Worm (Caenorhabditis elegans) whole organism, L2 larva: Measurements from ENCODE around the gene jkk-1.

ENCODE experiments used
- C34F6.9 ChIP-seq: fragments of 150-350 bp; optimal IDR thresholded peaks from 2 replicates; lab custom pipeline; 2014; ENCODE audit warnings: missing biosample characterization, missing genetic modification characterization
- F13H6.1 ChIP-seq: sonication (generic microtip); optimal IDR thresholded peaks from 2 replicates; lab custom pipeline; 2016; ENCODE audit warnings: missing genetic modification characterization, missing compliant biosample characterization
- R02D3.7 ChIP-seq: fragments of 150-350 bp; optimal IDR thresholded peaks from 2 replicates; lab custom pipeline; 2014; ENCODE audit warnings: missing biosample characterization, missing genetic modification characterization
- Y55F3AM.14 ChIP-seq: fragments of 200-800 bp; sonication (Bioruptor generic); optimal IDR thresholded peaks from 2 replicates; lab custom pipeline; 2018; ENCODE audit warnings: mild to moderate bottlenecking, missing genetic modification characterization, missing compliant biosample characterization
- ZK546.5 ChIP-seq: sonication (generic microtip); optimal IDR thresholded peaks from 2 replicates; lab custom pipeline; 2017; ENCODE audit warnings: missing biosample characterization, missing genetic modification characterization
- alr-1 ChIP-seq: fragments of 150-350 bp; optimal IDR thresholded peaks from 2 replicates; lab custom pipeline; 2014; ENCODE audit warnings: missing biosample characterization, missing genetic modification characterization
- aly-2 ChIP-seq: fragments of 150-350 bp; optimal IDR thresholded peaks from 2 replicates; lab custom pipeline; 2014; ENCODE audit warnings: missing biosample characterization, missing genetic modification characterization
- ama-1 ChIP-seq: fragments of 150-350 bp; optimal IDR thresholded peaks from 2 replicates; lab custom pipeline; 2018; ENCODE audit warnings: inconsistent platforms
- blmp-1 ChIP-seq: sonication (generic microtip); optimal IDR thresholded peaks from 2 replicates; lab custom pipeline; 2017; ENCODE audit warnings: missing genetic modification characterization, mild to moderate bottlenecking, missing compliant biosample characterization, antibody characterized with exemption, moderate library complexity; ENCODE audit not compliant: insufficient read depth
- ceh-16 ChIP-seq: fragments of 150-350 bp; optimal IDR thresholded peaks from 2 replicates; lab custom pipeline; 2014; ENCODE audit warnings: missing biosample characterization, missing genetic modification characterization
- ceh-82 ChIP-seq: fragments of 150-350 bp; optimal IDR thresholded peaks from 2 replicates; lab custom pipeline; 2014; ENCODE audit warnings: missing biosample characterization, missing genetic modification characterization
- crh-2 ChIP-seq: sonication (generic microtip); optimal IDR thresholded peaks from 2 replicates; lab custom pipeline; 2017; ENCODE audit warnings: missing biosample characterization, missing genetic modification characterization
- dmd-4 ChIP-seq: sonication (generic microtip); optimal IDR thresholded peaks from 2 replicates; lab custom pipeline; 2017; ENCODE audit warnings: missing biosample characterization, missing genetic modification characterization
- egl-27 ChIP-seq: sonication (generic microtip); optimal IDR thresholded peaks from 3 replicates; lab custom pipeline; 2017; ENCODE audit warnings: missing biosample characterization, missing genetic modification reagents, missing genetic modification characterization
- elt-1 ChIP-seq: fragments of 150-350 bp; optimal IDR thresholded peaks from 2 replicates; lab custom pipeline; 2014; ENCODE audit warnings: missing biosample characterization, missing genetic modification characterization
- elt-3 ChIP-seq: sonication (generic microtip); optimal IDR thresholded peaks from 2 replicates; lab custom pipeline; 2017; ENCODE audit warnings: missing biosample characterization, missing genetic modification characterization
- fos-1 ChIP-seq: fragments of 150-350 bp; optimal IDR thresholded peaks from 2 replicates; lab custom pipeline; 2014; ENCODE audit warnings: missing biosample characterization, missing genetic modification characterization
- gmeb-1 ChIP-seq: fragments of 150-350 bp; optimal IDR thresholded peaks from 2 replicates; lab custom pipeline; 2014; ENCODE audit warnings: missing biosample characterization, missing genetic modification characterization
- lin-11 ChIP-seq: fragments of 150-350 bp; sonication (generic microtip); optimal IDR thresholded peaks from 2 replicates; lab custom pipeline; 2014; ENCODE audit warnings: missing biosample characterization, missing genetic modification characterization, inconsistent platforms, mixed read lengths
- lin-13 ChIP-seq: fragments of 150-350 bp; optimal IDR thresholded peaks from 2 replicates; lab custom pipeline; 2014; ENCODE audit warnings: missing biosample characterization, missing genetic modification reagents, missing genetic modification characterization
- lin-39 ChIP-seq: fragments of 150-350 bp; optimal IDR thresholded peaks from 2 replicates; lab custom pipeline; 2014; ENCODE audit warnings: missing biosample characterization, missing genetic modification reagents, missing genetic modification characterization
- lsy-2 ChIP-seq, 2 experiments: fragments of 150-350 bp in 1 of 2; sonication (generic microtip) in 1 of 2; optimal IDR thresholded peaks; 2 replicates each; lab custom pipeline; 2014 to 2017; ENCODE audit warnings: missing biosample characterization in 2 of 2, missing genetic modification characterization in 2 of 2
- mab-5 ChIP-seq: fragments of 150-350 bp; optimal IDR thresholded peaks from 2 replicates; lab custom pipeline; 2014; ENCODE audit warnings: missing biosample characterization, missing genetic modification characterization
- mbf-1 ChIP-seq: sonication (generic microtip); optimal IDR thresholded peaks from 2 replicates; lab custom pipeline; 2017; ENCODE audit warnings: missing biosample characterization, missing genetic modification characterization
- mdl-1 ChIP-seq, 2 experiments: fragments of 150-350 bp in 1 of 2; sonication (generic microtip) in 1 of 2; optimal IDR thresholded peaks; 2 replicates each; lab custom pipeline; 2017; ENCODE audit warnings: missing biosample characterization in 2 of 2, missing genetic modification characterization in 2 of 2
- nhr-10 ChIP-seq: sonication (generic microtip); optimal IDR thresholded peaks from 2 replicates; lab custom pipeline; 2017; ENCODE audit warnings: missing biosample characterization, missing genetic modification characterization
- nhr-11 ChIP-seq: fragments of 150-350 bp; optimal IDR thresholded peaks from 2 replicates; lab custom pipeline; 2014; ENCODE audit warnings: missing biosample characterization, missing genetic modification characterization
- nhr-12 ChIP-seq: fragments of 150-350 bp; optimal IDR thresholded peaks from 2 replicates; lab custom pipeline; 2014; ENCODE audit warnings: missing biosample characterization, missing genetic modification characterization
- nhr-129 ChIP-seq: fragments of 150-350 bp; optimal IDR thresholded peaks from 2 replicates; lab custom pipeline; 2014; ENCODE audit warnings: missing biosample characterization, missing genetic modification characterization
- nhr-21 ChIP-seq: fragments of 150-350 bp; optimal IDR thresholded peaks from 2 replicates; lab custom pipeline; 2014; ENCODE audit warnings: missing biosample characterization, missing genetic modification characterization
- nhr-23 ChIP-seq: fragments of 150-350 bp; optimal IDR thresholded peaks from 2 replicates; lab custom pipeline; 2014; ENCODE audit warnings: missing biosample characterization, missing genetic modification reagents, missing genetic modification characterization
- nhr-237 ChIP-seq: fragments of 150-350 bp; optimal IDR thresholded peaks from 2 replicates; lab custom pipeline; 2014; ENCODE audit warnings: missing biosample characterization, missing genetic modification characterization
- nhr-25 ChIP-seq: fragments of 150-350 bp; sonication (generic microtip); optimal IDR thresholded peaks from 3 replicates; lab custom pipeline; 2014; ENCODE audit warnings: missing biosample characterization, missing genetic modification characterization
- nhr-6 ChIP-seq: fragments of 150-350 bp; optimal IDR thresholded peaks from 2 replicates; lab custom pipeline; 2014; ENCODE audit warnings: missing biosample characterization, missing genetic modification characterization
- nhr-77 ChIP-seq: fragments of 150-350 bp; optimal IDR thresholded peaks from 2 replicates; lab custom pipeline; 2014; ENCODE audit warnings: missing biosample characterization, missing genetic modification characterization
- peb-1 ChIP-seq: fragments of 150-350 bp; optimal IDR thresholded peaks from 2 replicates; lab custom pipeline; 2014; ENCODE audit warnings: missing biosample characterization, missing genetic modification characterization
- sem-4 ChIP-seq: fragments of 150-350 bp; optimal IDR thresholded peaks from 2 replicates; lab custom pipeline; 2014; ENCODE audit warnings: missing biosample characterization, missing genetic modification reagents, missing genetic modification characterization
- skn-1 ChIP-seq: sonication (generic microtip); optimal IDR thresholded peaks from 2 replicates; lab custom pipeline; 2017; ENCODE audit warnings: missing biosample characterization, missing genetic modification characterization
- sma-3 ChIP-seq: sonication (generic microtip); optimal IDR thresholded peaks from 2 replicates; lab custom pipeline; 2016; ENCODE audit warnings: missing genetic modification reagents, missing genetic modification characterization, missing compliant biosample characterization
- sma-9 ChIP-seq, 2 experiments: fragments of 150-350 bp in 1 of 2; sonication (generic microtip) in 1 of 2; optimal IDR thresholded peaks; 2 replicates each; lab custom pipeline; 2014 to 2016; ENCODE audit warnings: missing genetic modification characterization in 2 of 2, mild to moderate bottlenecking in 1 of 2, missing biosample characterization in 1 of 2, missing compliant biosample characterization in 1 of 2, missing genetic modification reagents in 1 of 2, moderate library complexity in 1 of 2
- snpc-4 ChIP-seq: fragments of 150-350 bp; optimal IDR thresholded peaks from 2 replicates; lab custom pipeline; 2014; ENCODE audit warnings: missing biosample characterization, missing genetic modification characterization
- unc-39 ChIP-seq: fragments of 150-350 bp; optimal IDR thresholded peaks from 2 replicates; lab custom pipeline; 2014; ENCODE audit warnings: missing biosample characterization, missing genetic modification characterization
- unc-55 ChIP-seq: fragments of 150-350 bp; sonication (generic microtip); optimal IDR thresholded peaks from 3 replicates; lab custom pipeline; 2014; ENCODE audit warnings: missing biosample characterization, missing genetic modification reagents, missing genetic modification characterization
- zag-1 ChIP-seq: fragments of 150-350 bp; optimal IDR thresholded peaks from 2 replicates; lab custom pipeline; 2014; ENCODE audit warnings: missing biosample characterization, missing genetic modification characterization
- ztf-1 ChIP-seq: fragments of 200-800 bp; sonication (Bioruptor generic); conservative IDR thresholded peaks from 2 replicates; pipeline ENCODE4 v1.3.6; 2022; ENCODE audit warnings: missing genetic modification characterization, missing compliant biosample characterization
- ztf-11 ChIP-seq: sonication (generic microtip); optimal IDR thresholded peaks from 2 replicates; lab custom pipeline; 2017; ENCODE audit warnings: missing biosample characterization, missing genetic modification characterization
- ztf-4 ChIP-seq: fragments of 150-350 bp; optimal IDR thresholded peaks from 2 replicates; lab custom pipeline; 2014; ENCODE audit warnings: missing biosample characterization, missing genetic modification characterization

The jkk-1 gene

ce11 chrX:5368220-5368619 lies at the start of gene jkk-1:
Gene jkk-1, plus strand, starts transcription at chrX:5368468.
- TF ChIP-seq ceh-16 = no peak
- no peak for TF ChIP-seq mbf-1 (tag; lab: Kevin White, UChicago)
- no peak for TF ChIP-seq sma-3 (GFP tag; lab: Kevin White, UChicago)
- peak; percentile 26 for TF ChIP-seq Y55F3AM.14 (GFP tag; lab: Kevin White, UChicago)
- no peak for TF ChIP-seq blmp-1
- no peak for TF ChIP-seq elt-1 (tag; lab: Kevin White, UChicago)
- no peak for TF ChIP-seq ztf-4
- peak; percentile 40 for TF ChIP-seq C34F6.9
- peak; percentile 53 for TF ChIP-seq crh-2 (tag; lab: Kevin White, UChicago)
- no peak for TF ChIP-seq ama-1 (lab: Kevin White, UChicago)
- no peak for TF ChIP-seq nhr-12
- no peak for TF ChIP-seq nhr-11
- TF ChIP-seq zag-1 = peak; percentile 49
- no peak for TF ChIP-seq aly-2 (tag; lab: Kevin White, UChicago)
- TF ChIP-seq lsy-2 (tag; optimal IDR thresholded peaks at IDR 0.05; lab: Kevin White, UChicago) = peak in 1 of 2 experiments; percentile 33
- no peak for TF ChIP-seq nhr-23 (tag; lab: Kevin White, UChicago)
- no peak for TF ChIP-seq ztf-11 (tag; lab: Kevin White, UChicago)
- no peak for TF ChIP-seq egl-27 (tag; lab: Kevin White, UChicago)
- no peak for TF ChIP-seq fos-1 (tag; lab: Kevin White, UChicago)
- TF ChIP-seq peb-1 (tag; lab: Kevin White, UChicago) = no peak
- TF ChIP-seq nhr-77 = no peak
- no peak for TF ChIP-seq elt-3 (tag; lab: Kevin White, UChicago)
- TF ChIP-seq sem-4 (tag; lab: Kevin White, UChicago) = no peak
- TF ChIP-seq gmeb-1 = no peak
- TF ChIP-seq ZK546.5 (tag; lab: Kevin White, UChicago) = no peak
- no peak for TF ChIP-seq unc-39 (tag; lab: Kevin White, UChicago)
- peak; percentile 45 for TF ChIP-seq F13H6.1 (tag; lab: Kevin White, UChicago)
- peak; percentile 9 for TF ChIP-seq nhr-129 (tag; lab: Kevin White, UChicago)
- TF ChIP-seq alr-1 (tag; lab: Kevin White, UChicago) = no peak
- TF ChIP-seq sma-9 (GFP tag; optimal IDR thresholded peaks at IDR 0.05; lab: Kevin White, UChicago) = peak; percentile 31
- no peak for TF ChIP-seq sma-9 (tag; optimal IDR thresholded peaks at IDR 0.05; lab: Kevin White, UChicago)
- TF ChIP-seq unc-55 (GFP tag; lab: Kevin White, UChicago) = peak; percentile 64
- no peak for TF ChIP-seq lin-13 (GFP tag; lab: Kevin White, UChicago)
- no peak for TF ChIP-seq R02D3.7 (tag; lab: Kevin White, UChicago)
- TF ChIP-seq nhr-10 (tag; lab: Kevin White, UChicago) = no peak
- no peak for TF ChIP-seq skn-1 (tag; lab: Kevin White, UChicago)
- peak in 1 of 2 experiments; percentile 12 for TF ChIP-seq mdl-1 (tag; optimal IDR thresholded peaks at IDR 0.05; lab: Kevin White, UChicago)
- TF ChIP-seq nhr-25 (tag; lab: Kevin White, UChicago) = no peak
- TF ChIP-seq mab-5 (tag; lab: Kevin White, UChicago) = peak; percentile 32
- peak; percentile 25 for TF ChIP-seq lin-11 (tag; lab: Kevin White, UChicago)

- TF ChIP-seq R02D3.7 (tag; lab: Kevin White, UChicago) (no peak), lsy-2 (tag; optimal IDR thresholded peaks at IDR 0.05; lab: Kevin White, UChicago) (peak in 1 of 2 experiments; percentile 27), lin-13 (GFP tag; lab: Kevin White, UChicago) (peak; percentile 15), nhr-77 (no peak), C34F6.9 (no peak), mab-5 (tag; lab: Kevin White, UChicago) (no peak), ama-1 (lab: Kevin White, UChicago) (no peak), lin-39 (tag; lab: Kevin White, UChicago) (no peak), gmeb-1 (peak; percentile 58), elt-3 (tag; lab: Kevin White, UChicago) (no peak), nhr-10 (tag; lab: Kevin White, UChicago) (no peak), Y55F3AM.14 (GFP tag; lab: Kevin White, UChicago) (peak; percentile 10), unc-55 (GFP tag; lab: Kevin White, UChicago) (no peak), nhr-129 (tag; lab: Kevin White, UChicago) (peak; percentile 83), peb-1 (tag; lab: Kevin White, UChicago) (no peak), ztf-1 (GFP tag; lab: Robert Waterston, UW) (no peak), ZK546.5 (tag; lab: Kevin White, UChicago) (no peak), nhr-23 (tag; lab: Kevin White, UChicago) (no peak), ceh-82 (tag; lab: Kevin White, UChicago) (no peak), ztf-11 (tag; lab: Kevin White, UChicago) (no peak), snpc-4 (tag; lab: Kevin White, UChicago) (no peak), ceh-16 (no peak), skn-1 (tag; lab: Kevin White, UChicago) (no peak), F13H6.1 (tag; lab: Kevin White, UChicago) (peak; percentile 31), dmd-4 (tag; lab: Kevin White, UChicago) (no peak), mbf-1 (tag; lab: Kevin White, UChicago) (no peak), zag-1 (no peak), crh-2 (tag; lab: Kevin White, UChicago) (peak; percentile 45), nhr-6 (tag; lab: Kevin White, UChicago) (no peak), nhr-21 (peak; percentile 35), egl-27 (tag; lab: Kevin White, UChicago) (peak; percentile 47), nhr-11 (no peak), nhr-12 (no peak), elt-1 (tag; lab: Kevin White, UChicago) (no peak), sma-3 (GFP tag; lab: Kevin White, UChicago) (no peak), sem-4 (tag; lab: Kevin White, UChicago) (peak; percentile 25), nhr-25 (tag; lab: Kevin White, UChicago) (no peak), alr-1 (tag; lab: Kevin White, UChicago) (no peak), nhr-237 (tag; lab: Kevin White, UChicago) (no peak)
Observed at ce11 chrX:5319214-5319838, 48.9 kb upstream of the jkk-1 start.
